Fruit fly (Drosophila melanogaster): Measurements from ENCODE around the gene yata.

dm6 chr3R:29723048-29723656, 25.9 kb upstream of the yata start, which contains the start of gene Pcd:
- peak; percentile 2 for TF ChIP-seq Hr83 (GFP tag; optimal IDR thresholded peaks at IDR 0.05; ENCODE audit: poor library complexity, severe bottlenecking)
- no peak for TF ChIP-seq tai (GFP tag; optimal IDR thresholded peaks at IDR 0.05)
- TF ChIP-seq CG9705 (GFP tag; optimal IDR thresholded peaks at IDR 0.05): no peak
- TF ChIP-seq br (GFP tag; optimal IDR thresholded peaks at IDR 0.05): no peak
- no peak for TF ChIP-seq woc (GFP tag; optimal IDR thresholded peaks at IDR 0.05)
- no peak for TF ChIP-seq pan (optimal IDR thresholded peaks at IDR 0.05)
- no peak for TF ChIP-seq lola (GFP tag; optimal IDR thresholded peaks at IDR 0.05)
- no peak for TF ChIP-seq Rel (GFP tag; optimal IDR thresholded peaks at IDR 0.05)
- TF ChIP-seq Rel (tag; optimal IDR thresholded peaks at IDR 0.05): peak; percentile 53
- no peak for TF ChIP-seq foxo (GFP tag; optimal IDR thresholded peaks at IDR 0.05)

All from whole organism, wandering third instar larva.